Worm (Caenorhabditis elegans): Measurements from ENCODE around the gene ard-1.

The ard-1 gene

DNA sequence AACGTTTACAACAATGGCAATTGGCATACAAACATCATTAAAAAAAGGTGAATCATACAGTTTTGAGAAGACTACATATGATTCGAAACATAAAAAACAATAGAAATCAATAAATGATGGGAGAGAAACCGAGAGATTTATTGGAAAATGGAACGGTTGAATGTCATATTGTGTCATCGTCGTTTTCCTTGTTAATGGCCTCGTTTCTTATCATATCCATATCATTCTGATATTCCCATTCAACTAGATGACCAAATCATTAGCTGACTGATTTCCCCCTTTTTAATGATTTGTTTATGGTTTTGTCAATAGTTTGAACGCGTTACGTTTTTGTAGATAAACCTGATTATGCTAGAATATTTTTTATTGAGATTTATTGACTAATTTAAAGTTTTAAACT lies 43.7 kb downstream of the ard-1 start:
- peak; percentile 12 for TF ChIP-seq ceh-28 (tag; optimal IDR thresholded peaks at IDR 0.05)
- TF ChIP-seq elt-3 (tag; optimal IDR thresholded peaks at IDR 0.05) = peak in 1 of 3 experiments; percentile 80
- TF ChIP-seq nhr-23 (tag; optimal IDR thresholded peaks at IDR 0.05) = peak; percentile 54
- TF ChIP-seq nhr-43 (tag; optimal IDR thresholded peaks at IDR 0.05; ENCODE audit: poor library complexity, severe bottlenecking) = peak; percentile 8
- no peak for TF ChIP-seq elt-1 (tag; optimal IDR thresholded peaks at IDR 0.05)

DNA sequence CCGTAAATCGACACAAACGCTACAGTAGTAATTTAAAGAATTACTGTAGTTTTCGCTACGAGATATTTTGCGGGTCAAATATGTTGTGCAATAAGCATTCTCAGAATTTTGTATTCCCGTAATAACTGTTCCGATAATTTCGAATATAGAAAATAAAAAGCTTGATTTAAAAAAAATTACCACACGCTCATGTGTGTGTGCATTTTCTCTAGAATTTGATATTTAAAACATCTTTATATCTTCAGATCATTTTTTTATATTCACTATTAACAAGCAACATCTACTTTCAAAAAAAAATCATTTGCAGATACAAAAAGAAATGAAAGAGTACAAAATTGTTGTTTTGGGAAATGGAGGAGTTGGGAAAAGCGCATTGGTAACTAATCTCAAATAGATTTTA lies 45.9 kb downstream of the ard-1 start, which contains the start of gene rap-3:
TSS of gene rap-3 (plus strand) at position 301 of the 400 bp plus-strand sequence.
- no peak for TF ChIP-seq nhr-11 (tag; optimal IDR thresholded peaks at IDR 0.05)
- TF ChIP-seq aly-2 (tag; optimal IDR thresholded peaks at IDR 0.05) = no peak
- no peak for TF ChIP-seq nhr-12 (tag; optimal IDR thresholded peaks at IDR 0.05)
- TF ChIP-seq lsy-12 (tag; optimal IDR thresholded peaks at IDR 0.05) = no peak
- TF ChIP-seq snpc-4 (tag; optimal IDR thresholded peaks at IDR 0.05) = no peak
- no peak for TF ChIP-seq pha-4 (tag; optimal IDR thresholded peaks at IDR 0.05)
- no peak for TF ChIP-seq nhr-76 (tag; optimal IDR thresholded peaks at IDR 0.05)
- TF ChIP-seq R02D3.7 (tag; optimal IDR thresholded peaks at IDR 0.05) = no peak
- TF ChIP-seq tbx-2 (tag; optimal IDR thresholded peaks at IDR 0.05) = no peak
- TF ChIP-seq eor-1 (tag; optimal IDR thresholded peaks at IDR 0.05) = no peak
- TF ChIP-seq nhr-67 (tag; optimal IDR thresholded peaks at IDR 0.05) = no peak
- TF ChIP-seq ama-1 (optimal IDR thresholded peaks at IDR 0.05) = no peak
- TF ChIP-seq unc-62 (GFP tag; optimal IDR thresholded peaks at IDR 0.05) = no peak
- TF ChIP-seq nhr-237 (tag; optimal IDR thresholded peaks at IDR 0.05) = no peak
- TF ChIP-seq daf-12 (tag; optimal IDR thresholded peaks at IDR 0.05) = no peak
- no peak for TF ChIP-seq elt-3 (tag; optimal IDR thresholded peaks at IDR 0.05)

DNA sequence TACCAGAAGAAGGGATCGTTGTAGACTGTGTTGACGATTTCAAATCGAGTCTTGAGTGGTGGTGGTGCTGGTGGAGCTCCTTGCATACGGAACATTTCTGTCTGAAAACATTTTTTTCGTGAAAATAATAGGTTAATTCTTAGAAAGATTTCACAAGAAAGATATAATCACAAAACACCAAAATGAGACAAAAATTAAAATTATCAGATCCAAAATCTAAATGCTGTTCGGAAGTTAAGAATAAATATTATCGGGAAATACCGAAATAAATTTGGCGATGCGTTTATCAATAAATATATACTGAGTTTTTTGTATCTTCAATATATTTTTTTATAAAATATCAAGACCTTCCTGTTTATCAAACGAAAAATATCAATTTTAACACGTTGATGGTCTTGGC lies 47.4 kb downstream of the ard-1 start, which contains the start of gene C08F8.9:
TSS of gene C08F8.9 (minus strand) at position 101 of the 400 bp plus-strand sequence.
- no peak for TF ChIP-seq nhr-12 (tag; optimal IDR thresholded peaks at IDR 0.05)
- TF ChIP-seq daf-12 (tag; optimal IDR thresholded peaks at IDR 0.05) = no peak
- TF ChIP-seq pha-4 (tag; optimal IDR thresholded peaks at IDR 0.05) = no peak
- no peak for TF ChIP-seq ztf-11 (tag; optimal IDR thresholded peaks at IDR 0.05)
- no peak for TF ChIP-seq ceh-9 (tag; optimal IDR thresholded peaks at IDR 0.05)
- TF ChIP-seq ceh-28 (tag; optimal IDR thresholded peaks at IDR 0.05) = no peak
- no peak for TF ChIP-seq hmg-11 (tag; optimal IDR thresholded peaks at IDR 0.05)
- TF ChIP-seq ama-1 (optimal IDR thresholded peaks at IDR 0.05) = no peak
- no peak for TF ChIP-seq egl-5 (tag; optimal IDR thresholded peaks at IDR 0.05)
- TF ChIP-seq egl-27 (tag; optimal IDR thresholded peaks at IDR 0.05) = no peak
- TF ChIP-seq mml-1 (tag; optimal IDR thresholded peaks at IDR 0.05) = no peak
- no peak for TF ChIP-seq nhr-237 (tag; optimal IDR thresholded peaks at IDR 0.05)
- no peak for TF ChIP-seq nhr-67 (tag; optimal IDR thresholded peaks at IDR 0.05)
- no peak for TF ChIP-seq sea-2 (GFP tag; optimal IDR thresholded peaks at IDR 0.05)

DNA sequence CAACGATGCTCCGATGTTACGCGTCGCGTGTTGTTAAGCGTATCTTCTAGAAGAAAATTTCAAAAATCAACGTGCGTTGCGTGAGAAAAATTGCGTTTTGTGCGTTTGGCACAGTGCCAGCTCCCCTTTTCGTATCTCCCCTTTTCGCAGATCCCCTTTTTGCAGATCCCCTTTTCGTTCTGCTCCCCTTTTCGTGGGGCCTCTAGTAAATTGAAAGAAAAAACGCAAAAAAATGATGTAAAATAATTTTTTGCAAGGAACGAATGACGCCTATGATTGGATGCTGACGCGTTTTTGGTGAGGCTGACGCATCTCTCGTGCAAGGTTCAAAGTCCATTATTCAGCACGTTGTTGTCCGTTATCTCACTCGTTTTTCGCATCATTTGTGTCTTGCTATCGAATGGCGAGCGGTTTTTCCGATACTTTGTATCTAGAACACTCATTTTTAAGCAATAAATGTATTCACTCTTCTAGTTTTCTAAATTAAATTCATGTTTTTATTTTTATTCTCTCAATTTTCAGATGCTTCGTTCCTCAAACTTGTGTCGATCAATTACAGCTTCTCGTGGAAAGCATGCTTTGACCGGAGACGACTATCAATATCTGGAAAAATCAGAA lies 48.2 kb downstream of the ard-1 start, which contains the start of gene cpt-2:
TSS of gene cpt-2 (plus strand) at position 523 of the 618 bp plus-strand sequence.
- TF ChIP-seq snpc-4 (tag; optimal IDR thresholded peaks at IDR 0.05) (peak; percentile 75), fkh-10 (GFP tag; optimal IDR thresholded peaks at IDR 0.05) (peak; percentile 39), ceh-82 (tag; optimal IDR thresholded peaks at IDR 0.05) (peak; percentile 16), egl-5 (tag; optimal IDR thresholded peaks at IDR 0.05) (peak; percentile 93), nhr-11 (tag; optimal IDR thresholded peaks at IDR 0.05) (peak; percentile 64), lin-15B (tag; optimal IDR thresholded peaks at IDR 0.05) (peak; percentile 90), nhr-23 (tag; optimal IDR thresholded peaks at IDR 0.05) (peak; percentile 84), jun-1 (tag; optimal IDR thresholded peaks at IDR 0.05) (peak; percentile 82), ceh-28 (tag; optimal IDR thresholded peaks at IDR 0.05) (peak; percentile 70), nhr-25 (tag; optimal IDR thresholded peaks at IDR 0.05) (peak; percentile 67), pqm-1 (tag; optimal IDR thresholded peaks at IDR 0.05) (peak; percentile 82), tbx-2 (tag; optimal IDR thresholded peaks at IDR 0.05) (peak; percentile 83), nfya-1 (tag; optimal IDR thresholded peaks at IDR 0.05; ENCODE audit: insufficient read depth) (peak; percentile 88), pha-4 (tag; optimal IDR thresholded peaks at IDR 0.05) (peak; percentile 68), skn-1 (tag; optimal IDR thresholded peaks at IDR 0.05) (peak; percentile 46), ZK546.5 (tag; optimal IDR thresholded peaks at IDR 0.05) (peak; percentile 39), R02D3.7 (tag; optimal IDR thresholded peaks at IDR 0.05) (peak; percentile 74), elt-2 (tag; optimal IDR thresholded peaks at IDR 0.05) (peak; percentile 84), hmg-11 (tag; optimal IDR thresholded peaks at IDR 0.05) (peak; percentile 29), lsy-12 (tag; optimal IDR thresholded peaks at IDR 0.05) (peak; percentile 81), egl-27 (tag; optimal IDR thresholded peaks at IDR 0.05) (peak; percentile 19), nhr-43 (tag; optimal IDR thresholded peaks at IDR 0.05; ENCODE audit: poor library complexity, severe bottlenecking) (peak; percentile 87), lin-39 (tag; optimal IDR thresholded peaks at IDR 0.05) (peak; percentile 38)

Measured in whole organism, L3 larva.